Fruit fly (Drosophila melanogaster) whole organism, embryonic: Measurements from ENCODE around the gene CG5509.

Experiments used
- Abd-B ChIP-seq: fragments of 200-800 bp; sonication (Bioruptor generic); optimal IDR thresholded peaks from 2 replicates; lab custom pipeline; 2018; ENCODE audit warnings: missing biosample characterization, mild to moderate bottlenecking, missing genetic modification characterization, moderate library complexity
- Bdp1 ChIP-seq: fragments of 200-800 bp; sonication (Bioruptor generic); optimal IDR thresholded peaks from 3 replicates; lab custom pipeline; 2016; ENCODE audit warnings: missing biosample characterization, missing genetic modification characterization
- CG10654 ChIP-seq: fragments of 200-800 bp; sonication (Bioruptor generic); optimal IDR thresholded peaks from 2 replicates; lab custom pipeline; 2016; ENCODE audit warnings: missing biosample characterization, missing genetic modification characterization
- CG12219 ChIP-seq: fragments of 200-800 bp; sonication (Bioruptor generic); optimal IDR thresholded peaks from 3 replicates; lab custom pipeline; 2018; ENCODE audit warnings: missing biosample characterization, mild to moderate bottlenecking, missing genetic modification characterization
- CG1233 ChIP-seq: fragments of 200-800 bp; sonication (Bioruptor generic); optimal IDR thresholded peaks from 4 replicates; lab custom pipeline; 2018; ENCODE audit warnings: missing biosample characterization, mild to moderate bottlenecking, missing genetic modification characterization
- CG12391 ChIP-seq: fragments of 200-800 bp; sonication (Bioruptor generic); optimal IDR thresholded peaks from 3 replicates; lab custom pipeline; 2018; ENCODE audit warnings: missing biosample characterization, mild to moderate bottlenecking, missing genetic modification characterization, moderate library complexity
- CG13894 ChIP-seq: fragments of 200-800 bp; sonication (Bioruptor generic); optimal IDR thresholded peaks from 3 replicates; lab custom pipeline; 2018; ENCODE audit warnings: missing biosample characterization, mild to moderate bottlenecking, missing genetic modification characterization, moderate library complexity
- CG14710 ChIP-seq: fragments of 200-800 bp; sonication (Bioruptor generic); optimal IDR thresholded peaks from 3 replicates; lab custom pipeline; 2019; ENCODE audit warnings: missing biosample characterization, mild to moderate bottlenecking, missing genetic modification characterization, moderate library complexity
- CG17829 ChIP-seq: fragments of 200-800 bp; optimal IDR thresholded peaks from 2 replicates; lab custom pipeline; 2019; ENCODE audit warnings: missing biosample characterization, mild to moderate bottlenecking, missing genetic modification characterization, moderate library complexity
- CG2129 ChIP-seq: fragments of 200-800 bp; sonication (Bioruptor generic); IDR thresholded peaks from 2 replicates; pipeline ENCODE4 v1.3.6; 2022; ENCODE audit warnings: missing biosample characterization, missing genetic modification characterization; ENCODE audit not compliant: partially characterized antibody
- CG30403 ChIP-seq: fragments of 200-800 bp; sonication (Bioruptor generic); optimal IDR thresholded peaks from 3 replicates; lab custom pipeline; 2016; ENCODE audit warnings: missing biosample characterization, missing genetic modification characterization
- CG30431 ChIP-seq: fragments of 200-800 bp; sonication (Bioruptor generic); optimal IDR thresholded peaks from 2 replicates; lab custom pipeline; 2017; ENCODE audit warnings: missing biosample characterization, missing genetic modification characterization
- CG31365 ChIP-seq: fragments of 200-800 bp; sonication (Bioruptor generic); optimal IDR thresholded peaks from 2 replicates; lab custom pipeline; 2018; ENCODE audit warnings: missing biosample characterization, mild to moderate bottlenecking, missing genetic modification characterization
- CG33213 ChIP-seq: fragments of 200-800 bp; sonication (Bioruptor generic); optimal IDR thresholded peaks from 3 replicates; lab custom pipeline; 2016; ENCODE audit warnings: missing biosample characterization, missing genetic modification characterization
- CG4282 ChIP-seq: fragments of 200-800 bp; sonication (Bioruptor generic); optimal IDR thresholded peaks from 2 replicates; lab custom pipeline; 2016; ENCODE audit warnings: missing biosample characterization, missing genetic modification characterization
- CG6175 ChIP-seq: fragments of 200-800 bp; sonication (Bioruptor generic); IDR thresholded peaks from 3 replicates; pipeline ENCODE4 v1.3.6; 2022; ENCODE audit warnings: missing biosample characterization, missing genetic modification characterization
- CG6254 ChIP-seq: fragments of 200-800 bp; sonication (Bioruptor generic); optimal IDR thresholded peaks from 3 replicates; lab custom pipeline; 2017; ENCODE audit warnings: mild to moderate bottlenecking, missing biosample characterization, missing genetic modification reagents, missing genetic modification characterization
- CG6813 ChIP-seq: fragments of 200-800 bp; sonication (Bioruptor generic); optimal IDR thresholded peaks from 2 replicates; lab custom pipeline; 2017; ENCODE audit warnings: missing biosample characterization, missing genetic modification characterization, mild to moderate bottlenecking, moderate library complexity, missing genetic modification reagents
- CG7357 ChIP-seq: fragments of 200-800 bp; sonication (Bioruptor generic); IDR thresholded peaks from 3 replicates; pipeline ENCODE4 v1.3.6; 2022; ENCODE audit warnings: missing biosample characterization, missing genetic modification characterization
- CG9437 ChIP-seq: fragments of 200-800 bp; sonication (Bioruptor generic); optimal IDR thresholded peaks from 2 replicates; lab custom pipeline; 2018; ENCODE audit warnings: missing biosample characterization, mild to moderate bottlenecking, missing genetic modification characterization
- CG9817 ChIP-seq: fragments of 200-800 bp; sonication (Bioruptor generic); optimal IDR thresholded peaks from 2 replicates; lab custom pipeline; 2018; ENCODE audit warnings: missing biosample characterization, mild to moderate bottlenecking, missing genetic modification characterization, moderate library complexity
- CHES-1-like ChIP-seq: fragments of 200-800 bp; sonication (Bioruptor generic); optimal IDR thresholded peaks from 2 replicates; lab custom pipeline; 2016; ENCODE audit warnings: missing biosample characterization, missing genetic modification characterization
- Fer2 ChIP-seq: fragments of 200-800 bp; sonication (Bioruptor generic); optimal IDR thresholded peaks from 2 replicates; lab custom pipeline; 2018; ENCODE audit warnings: missing biosample characterization, mild to moderate bottlenecking, missing genetic modification characterization, moderate library complexity
- GATAe ChIP-seq: fragments of 200-800 bp; sonication (Bioruptor generic); conservative IDR thresholded peaks from 2 replicates; pipeline ENCODE4 v1.3.6; 2022; ENCODE audit warnings: missing biosample characterization, missing genetic modification characterization
- Hmr ChIP-seq: fragments of 200-800 bp; sonication (Bioruptor generic); optimal IDR thresholded peaks from 3 replicates; lab custom pipeline; 2017; ENCODE audit warnings: mild to moderate bottlenecking, missing biosample characterization, missing genetic modification reagents, missing genetic modification characterization
- Hr51 ChIP-seq, 2 experiments: fragments of 200-800 bp; sonication (Bioruptor generic); optimal IDR thresholded peaks; 2 replicates in 1 of 2; 3 replicates in 1 of 2; lab custom pipeline; 2016 to 2018; ENCODE audit warnings: missing biosample characterization in 2 of 2, missing genetic modification characterization in 2 of 2, mild to moderate bottlenecking in 1 of 2, moderate library complexity in 1 of 2
- Lpt ChIP-seq: fragments of >200 bp; optimal IDR thresholded peaks from 2 replicates; lab custom pipeline; 2018; ENCODE audit warnings: missing biosample characterization, missing genetic modification characterization
- Meics ChIP-seq: fragments of 200-800 bp; sonication (Bioruptor generic); optimal IDR thresholded peaks from 2 replicates; lab custom pipeline; 2017; ENCODE audit warnings: missing biosample characterization, mild to moderate bottlenecking, missing genetic modification characterization
- Myb ChIP-seq: fragments of 200-800 bp; sonication (Bioruptor generic); optimal IDR thresholded peaks from 2 replicates; lab custom pipeline; 2016; ENCODE audit warnings: missing biosample characterization, missing genetic modification characterization
- Spps ChIP-seq: fragments of 200-800 bp; sonication (Bioruptor generic); optimal IDR thresholded peaks from 2 replicates; lab custom pipeline; 2018; ENCODE audit warnings: missing biosample characterization, mild to moderate bottlenecking, missing genetic modification characterization
- Sry-δ ChIP-seq: fragments of 200-800 bp; sonication (Bioruptor generic); optimal IDR thresholded peaks from 2 replicates; lab custom pipeline; 2016; ENCODE audit warnings: missing biosample characterization, missing genetic modification characterization
- ase ChIP-seq: fragments of 200-800 bp; sonication (Bioruptor generic); IDR thresholded peaks from 3 replicates; pipeline ENCODE4 v1.3.6; 2022; ENCODE audit warnings: missing biosample characterization, missing genetic modification characterization
- bcd ChIP-seq: fragments of 200-800 bp; sonication (Bioruptor generic); optimal IDR thresholded peaks from 2 replicates; lab custom pipeline; 2017; ENCODE audit warnings: missing biosample characterization, mild to moderate bottlenecking, missing genetic modification characterization
- br ChIP-seq: fragments of >200 bp; optimal IDR thresholded peaks from 2 replicates; lab custom pipeline; 2017
- bsh ChIP-seq, 2 experiments: fragments of 200-800 bp; sonication (Bioruptor generic); optimal IDR thresholded peaks; 2 replicates each; lab custom pipeline; 2017 to 2018; ENCODE audit warnings: mild to moderate bottlenecking in 2 of 2, missing biosample characterization in 2 of 2, missing genetic modification characterization in 2 of 2, moderate library complexity in 1 of 2
- da ChIP-seq: fragments of 200-800 bp; sonication (Bioruptor generic); optimal IDR thresholded peaks from 2 replicates; lab custom pipeline; 2016; ENCODE audit warnings: missing biosample characterization, missing genetic modification characterization
- dan ChIP-seq: fragments of 200-800 bp; sonication (Bioruptor generic); IDR thresholded peaks from 2 replicates; pipeline ENCODE4 v1.3.6; 2022; ENCODE audit warnings: missing biosample characterization, missing genetic modification characterization
- dmrt11E ChIP-seq: fragments of 200-800 bp; sonication (Bioruptor generic); optimal IDR thresholded peaks from 3 replicates; lab custom pipeline; 2018; ENCODE audit warnings: missing biosample characterization, mild to moderate bottlenecking, missing genetic modification characterization, moderate library complexity
- eyg ChIP-seq: fragments of 200-800 bp; sonication (Bioruptor generic); optimal IDR thresholded peaks from 3 replicates; lab custom pipeline; 2016; ENCODE audit warnings: missing biosample characterization, missing genetic modification characterization
- gem ChIP-seq: fragments of 200-800 bp; sonication (Bioruptor generic); optimal IDR thresholded peaks from 2 replicates; lab custom pipeline; 2019; ENCODE audit warnings: missing biosample characterization, mild to moderate bottlenecking, missing genetic modification characterization, moderate library complexity
- hkb ChIP-seq, 2 experiments: fragments of 200-800 bp in 1 of 2; fragments of >200 bp in 1 of 2; sonication (Bioruptor generic) in 1 of 2; IDR thresholded peaks in 1 of 2; optimal IDR thresholded peaks in 1 of 2; 2 replicates each; pipeline versions ENCODE4 v1.3.6 to Lab custom; 2017 to 2022; ENCODE audit warnings: missing biosample characterization in 1 of 2, missing genetic modification characterization in 1 of 2
- kni ChIP-seq: fragments of 200-800 bp; sonication (Bioruptor generic); optimal IDR thresholded peaks from 3 replicates; lab custom pipeline; 2017; ENCODE audit warnings: mild to moderate bottlenecking, missing biosample characterization, missing genetic modification reagents, missing genetic modification characterization
- mld ChIP-seq: fragments of 200-800 bp; sonication (Bioruptor generic); IDR thresholded peaks from 3 replicates; pipeline ENCODE4 v1.3.6; 2022; ENCODE audit warnings: missing biosample characterization, missing genetic modification characterization; ENCODE audit not compliant: partially characterized antibody
- pros ChIP-seq: fragments of 200-800 bp; sonication (Bioruptor generic); optimal IDR thresholded peaks from 3 replicates; lab custom pipeline; 2019; ENCODE audit warnings: missing biosample characterization, mild to moderate bottlenecking, missing genetic modification characterization, moderate library complexity
- pzg ChIP-seq: fragments of 200-800 bp; sonication (Bioruptor generic); optimal IDR thresholded peaks from 3 replicates; lab custom pipeline; 2018; ENCODE audit warnings: missing biosample characterization, mild to moderate bottlenecking, missing genetic modification characterization, moderate library complexity
- salm ChIP-seq: fragments of 200-800 bp; sonication (Bioruptor generic); optimal IDR thresholded peaks from 2 replicates; lab custom pipeline; 2018; ENCODE audit warnings: missing biosample characterization, mild to moderate bottlenecking, missing genetic modification characterization
- sug ChIP-seq: fragments of 200-800 bp; optimal IDR thresholded peaks from 2 replicates; lab custom pipeline; 2019; ENCODE audit warnings: missing biosample characterization, mild to moderate bottlenecking, missing genetic modification characterization, moderate library complexity
- tap ChIP-seq: fragments of 200-800 bp; optimal IDR thresholded peaks from 3 replicates; lab custom pipeline; 2019; ENCODE audit warnings: missing biosample characterization, mild to moderate bottlenecking, missing genetic modification characterization, moderate library complexity
- vfl ChIP-seq: fragments of 200-800 bp; sonication (Bioruptor generic); optimal IDR thresholded peaks from 2 replicates; lab custom pipeline; 2016; ENCODE audit warnings: missing biosample characterization, missing genetic modification characterization
- wor ChIP-seq: fragments of 200-800 bp; sonication (Bioruptor generic); IDR thresholded peaks from 2 replicates; pipeline ENCODE4 v1.3.6; 2022; ENCODE audit warnings: missing biosample characterization, missing genetic modification characterization

Gene CG5509

DNA sequence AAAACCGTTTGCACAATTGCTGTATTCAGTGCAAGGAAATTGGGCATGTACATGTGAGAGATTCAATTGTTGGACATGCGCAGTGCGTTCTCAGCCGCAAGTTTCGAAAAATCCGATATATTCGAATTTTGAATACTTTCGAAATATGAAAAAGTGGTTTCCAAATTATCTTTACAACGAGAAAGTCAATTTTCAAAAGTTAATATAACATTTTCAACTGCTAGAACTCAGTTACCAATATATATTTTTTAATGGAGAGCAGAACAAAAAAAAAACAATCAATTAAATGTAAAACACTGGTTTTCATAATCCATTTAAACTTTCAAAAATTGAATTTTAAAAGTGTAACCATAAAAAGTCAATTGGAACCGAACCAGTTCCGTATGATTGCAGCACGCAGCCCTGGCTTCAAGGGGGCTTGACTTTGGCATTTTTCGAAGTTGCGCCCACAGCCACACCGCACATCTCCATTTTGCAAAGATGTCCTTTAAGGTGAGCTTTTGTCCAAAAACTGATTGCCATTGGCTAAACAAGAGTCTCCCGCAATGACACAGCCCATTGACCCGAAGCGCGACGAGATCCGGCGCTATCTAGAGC lies 29.8 kb upstream of the CG5509 start, which contains the start of the genes Scgbeta and CG17202 (continued):
- no peak for TF ChIP-seq mld (GFP tag; lab: Robert Waterston, UW)
- no peak for TF ChIP-seq CG6813 (GFP tag; lab: Kevin White, UChicago)
- no peak for TF ChIP-seq CG7357 (GFP tag; lab: Robert Waterston, UW)
- no peak for TF ChIP-seq bsh (GFP tag; optimal IDR thresholded peaks at IDR 0.05; lab: Kevin White, UChicago)
- TF ChIP-seq vfl (GFP tag; lab: Kevin White, UChicago) = no peak
- no peak for TF ChIP-seq CG13894 (tag; lab: Kevin White, UChicago)
- TF ChIP-seq Myb (GFP tag; lab: Kevin White, UChicago) = peak; percentile 85
- TF ChIP-seq CG4282 (GFP tag; lab: Kevin White, UChicago) = no peak
- TF ChIP-seq CG10654 = no peak
- no peak for TF ChIP-seq CG6175 (GFP tag; lab: Robert Waterston, UW)
- peak; percentile 21 for TF ChIP-seq CHES-1-like (GFP tag; lab: Kevin White, UChicago)
- no peak for TF ChIP-seq gem (tag; lab: Kevin White, UChicago)
- peak; percentile 78 for TF ChIP-seq pzg (GFP tag; lab: Kevin White, UChicago)
- TF ChIP-seq tap (tag; lab: Kevin White, UChicago) = no peak
- TF ChIP-seq wor (GFP tag; lab: Robert Waterston, UW) = no peak
- TF ChIP-seq Sry-δ = peak; percentile 43
- no peak for TF ChIP-seq dmrt11E
- no peak for TF ChIP-seq Spps
- peak; percentile 73 for TF ChIP-seq CG14710
- TF ChIP-seq CG17829 = peak; percentile 27
- 0 out of 3 replicates have a peak, but pooled peaks have one; percentile 5 for TF ChIP-seq ase (GFP tag; lab: Robert Waterston, UW)
- TF ChIP-seq br (lab: Kevin White, UChicago) = no peak
- no peak for TF ChIP-seq CG1233 (GFP tag; lab: Kevin White, UChicago)
- peak; percentile 37 for TF ChIP-seq CG30403 (GFP tag; lab: Kevin White, UChicago)
- TF ChIP-seq CG9437 (GFP tag; lab: Kevin White, UChicago) = no peak
- no peak for TF ChIP-seq CG6254
- TF ChIP-seq Hmr (GFP tag; lab: Kevin White, UChicago) = no peak
- TF ChIP-seq sug (tag; lab: Kevin White, UChicago) = no peak
- TF ChIP-seq CG31365 (tag; lab: Kevin White, UChicago) = no peak
- TF ChIP-seq Fer2 (tag; lab: Kevin White, UChicago) = no peak
- TF ChIP-seq Hr51 (GFP tag; optimal IDR thresholded peaks at IDR 0.05; lab: Kevin White, UChicago) = no peak
- TF ChIP-seq hkb (optimal IDR thresholded peaks at IDR 0.05; lab: Kevin White, UChicago) = no peak
- no peak for TF ChIP-seq hkb (GFP tag; IDR thresholded peaks at IDR 0.05; lab: Robert Waterston, UW)
- TF ChIP-seq CG12391 = peak; percentile 60
- TF ChIP-seq da (GFP tag; lab: Kevin White, UChicago) = no peak
- no peak for TF ChIP-seq CG2129 (GFP tag; lab: Robert Waterston, UW)
- no peak for TF ChIP-seq bcd (GFP tag; lab: Kevin White, UChicago)
- no peak for TF ChIP-seq kni (GFP tag; lab: Kevin White, UChicago)
- TF ChIP-seq CG9817 (tag; lab: Kevin White, UChicago) = no peak
- TF ChIP-seq eyg (GFP tag; lab: Kevin White, UChicago) = no peak
- no peak for TF ChIP-seq CG12219 (GFP tag; lab: Kevin White, UChicago)
- no peak for TF ChIP-seq CG30431 (GFP tag; lab: Kevin White, UChicago)
- TF ChIP-seq salm (tag; lab: Kevin White, UChicago) = no peak
- no peak for TF ChIP-seq pros (GFP tag; lab: Kevin White, UChicago)
- peak; percentile 67 for TF ChIP-seq CG33213 (GFP tag; lab: Kevin White, UChicago)
- TF ChIP-seq Abd-B = no peak
- no peak for TF ChIP-seq GATAe
- no peak for TF ChIP-seq dan (GFP tag; lab: Robert Waterston, UW)
- no peak for TF ChIP-seq Bdp1 (GFP tag; lab: Kevin White, UChicago)
- no peak for TF ChIP-seq Lpt (GFP tag; lab: Kevin White, UChicago)
- TF ChIP-seq Meics = no peak
